Fruit fly (Drosophila melanogaster) ovary, adult (tissue): ENCODE measurements around the gene CG43799.
A peak's percentile ranks its signal among the peaks of the same experiment; 100 is the strongest.

Experiments used
- CG17801 ChIP-seq: fragments of 200-800 bp; optimal IDR thresholded peaks from 2 replicates; lab custom pipeline; 2019; ENCODE audit warnings: missing biosample characterization, mild to moderate bottlenecking, missing genetic modification characterization, moderate library complexity; ENCODE audit not compliant: partially characterized antibody

Gene CG43799

dm6 chr2L:7227434-7227833 lies at the start of gene CG43799:
TSS of gene CG43799 (plus strand) at chr2L:7227734.
- TF ChIP-seq CG17801 = no peak

DNA sequence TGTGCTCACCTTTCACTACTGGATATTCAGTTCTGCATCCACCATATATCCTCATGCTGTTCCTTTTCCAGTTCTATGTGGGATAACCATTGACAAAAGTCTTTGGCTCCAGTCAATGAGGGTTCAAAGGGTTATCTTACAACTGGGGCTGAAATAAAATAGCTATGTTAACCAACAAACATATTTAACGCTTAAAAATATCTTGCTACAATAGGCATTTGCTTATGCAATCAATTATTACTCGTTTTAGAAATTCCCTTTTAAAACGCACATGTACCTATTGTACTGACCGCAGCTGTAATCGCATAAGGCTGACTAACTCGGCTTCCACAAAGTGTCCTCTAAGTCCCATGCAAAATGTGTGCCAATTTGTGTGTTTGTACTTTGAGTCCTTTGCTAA lies 48.3 kb upstream of the CG43799 start:
- TF ChIP-seq CG17801 = no peak

DNA sequence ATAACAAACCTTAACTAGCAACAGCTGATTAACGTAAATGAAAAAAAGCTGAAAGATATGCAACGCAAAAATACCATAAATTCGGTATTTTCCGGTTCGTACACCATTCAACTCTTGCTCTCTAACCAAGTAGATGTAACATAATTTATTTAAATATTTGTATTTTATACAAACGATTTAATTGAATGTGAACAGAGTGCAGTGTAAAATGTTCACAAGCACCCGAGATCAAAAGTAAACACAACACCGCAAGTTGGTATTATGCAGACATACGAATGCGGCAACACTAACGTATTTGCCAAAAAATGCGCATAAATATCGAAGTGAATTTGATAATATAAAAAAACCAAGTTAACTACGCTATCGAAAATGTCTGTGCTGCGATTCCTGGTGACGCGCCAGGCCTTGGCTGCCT lies 45.5 kb upstream of the CG43799 start, which contains the start of gene MICU1:
Gene MICU1 (plus strand): TSS at position 257 of the 415 bp plus-strand sequence.
- TF ChIP-seq CG17801 = peak; percentile 13

DNA sequence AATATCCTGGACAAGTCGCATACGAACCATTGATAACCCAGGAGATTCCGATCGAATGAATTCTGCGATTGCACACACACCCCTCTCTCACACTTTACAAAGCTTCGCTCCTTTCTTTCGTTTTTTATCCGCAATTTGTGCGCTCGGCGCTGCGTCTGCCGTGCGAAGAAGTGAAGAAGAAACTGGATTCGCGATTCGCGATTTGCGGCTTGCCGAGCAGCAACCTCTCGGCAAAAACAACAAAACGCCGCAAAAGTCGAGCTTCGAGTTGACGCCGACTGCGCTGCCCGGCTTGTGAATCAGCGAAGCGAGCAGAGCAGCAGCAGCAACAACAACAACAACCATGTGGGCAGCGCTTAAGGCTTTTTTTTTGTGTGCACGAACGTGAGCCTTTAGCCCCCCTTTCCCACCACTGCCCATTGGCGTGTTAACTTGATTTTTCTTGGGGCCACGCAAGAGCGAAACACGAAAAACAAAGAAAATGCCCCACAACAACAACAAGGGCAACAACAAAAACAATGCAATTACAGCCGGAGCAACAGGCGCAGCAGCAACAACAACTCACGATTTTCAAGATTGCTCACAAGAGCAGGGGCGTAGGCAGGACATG lies 39.5 kb upstream of the CG43799 start:
- no peak for TF ChIP-seq CG17801

- TF ChIP-seq CG17801 = peak; percentile 97
Observed at dm6 chr2L:7188530-7188996, 39.0 kb upstream of the CG43799 start.

DNA sequence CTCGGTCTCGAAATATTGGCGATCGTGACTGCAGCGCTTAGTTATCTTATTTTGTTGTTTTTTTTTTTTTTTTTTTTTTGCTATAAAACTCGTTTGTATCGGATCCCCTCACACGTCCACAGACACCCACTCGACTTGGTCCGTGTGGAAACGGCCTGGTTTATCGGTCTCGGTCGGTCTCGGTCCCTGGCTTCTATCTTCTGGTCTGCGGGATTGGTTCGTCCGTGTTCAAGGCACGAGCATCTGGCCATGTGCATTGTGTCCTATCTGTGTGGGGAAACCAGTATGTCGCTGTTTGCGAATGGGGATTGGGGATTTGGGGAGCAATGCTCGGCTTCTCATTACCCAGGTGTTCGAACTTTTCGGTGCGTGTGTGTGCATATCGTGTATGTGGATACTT lies 37.9 kb upstream of the CG43799 start, which contains the start of gene CG4496:
Gene CG4496 (minus strand): TSS at position 337 of the 400 bp plus-strand sequence.
- TF ChIP-seq CG17801 = no peak

DNA sequence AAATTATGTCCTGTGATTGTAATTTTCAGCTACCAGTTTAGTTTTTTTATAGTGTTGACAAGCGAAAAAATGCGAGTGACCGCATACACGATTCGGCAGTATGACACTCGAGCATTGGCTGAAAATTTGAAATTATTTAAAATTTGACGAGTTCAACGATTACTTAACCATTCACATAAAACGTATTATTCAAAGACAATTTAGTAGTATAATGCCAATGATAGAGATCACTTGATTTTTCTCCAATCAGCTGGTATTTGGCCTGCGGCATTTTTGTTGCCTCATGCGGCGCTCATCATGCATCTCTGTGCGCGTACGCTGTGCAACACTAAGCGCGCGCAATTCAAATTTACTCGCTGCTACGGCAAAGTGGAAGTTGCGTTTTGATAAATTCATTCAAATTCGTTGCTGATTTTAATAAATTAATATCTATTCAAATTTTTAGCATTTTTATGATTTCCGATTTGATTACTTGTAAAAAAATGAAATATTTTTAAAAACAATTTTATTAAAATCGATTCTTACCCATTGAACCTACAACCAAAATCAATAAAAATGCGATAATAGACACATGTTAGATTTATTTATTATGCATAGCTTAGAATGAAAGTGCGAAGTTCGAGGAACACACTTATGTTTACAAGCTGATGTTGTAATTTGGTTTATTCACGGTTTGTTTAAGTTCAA lies 33.0 kb upstream of the CG43799 start, which contains the start of gene CG4497:
Gene CG4497 (minus strand): TSS at position 238 of the 687 bp plus-strand sequence.
- TF ChIP-seq CG17801 = peak; percentile 90

DNA sequence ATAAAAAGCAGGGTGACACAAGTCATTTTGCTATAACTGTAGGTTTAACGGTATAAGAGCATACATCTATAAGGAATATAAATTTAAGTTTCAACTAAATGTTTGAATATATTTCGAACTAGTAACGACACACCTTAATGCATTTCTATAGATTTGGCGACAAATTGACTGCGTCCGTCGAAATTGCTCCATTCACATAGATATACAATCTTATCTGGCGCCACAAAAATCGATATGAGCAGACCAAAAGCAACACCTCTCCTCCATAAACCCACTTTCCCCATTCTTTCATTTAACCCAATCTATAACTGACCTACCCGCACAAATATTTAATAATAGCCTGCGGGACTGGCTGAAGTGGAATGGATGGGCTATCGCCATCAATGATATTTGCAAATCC lies 28.9 kb upstream of the CG43799 start:
- no peak for TF ChIP-seq CG17801

- TF ChIP-seq CG17801 = no peak
Observed at dm6 chr2L:7199635-7200110, 27.9 kb upstream of the CG43799 start.

- TF ChIP-seq CG17801 = no peak
Observed at dm6 chr2L:7200168-7200567, 27.4 kb upstream of the CG43799 start.

- no peak for TF ChIP-seq CG17801
Observed at dm6 chr2L:7203411-7204171, 23.9 kb upstream of the CG43799 start.

- peak; percentile 75 for TF ChIP-seq CG17801
Observed at dm6 chr2L:7204172-7204482, 23.4 kb upstream of the CG43799 start, which contains the start of gene CG4502. TSS of gene CG4502 (minus strand) at chr2L:7204264.

dm6 chr2L:7207660-7208059 lies 19.9 kb upstream of the CG43799 start:
- TF ChIP-seq CG17801 = no peak

dm6 chr2L:7213532-7213931 lies 14.0 kb upstream of the CG43799 start:
- no peak for TF ChIP-seq CG17801

dm6 chr2L:7214885-7215284 lies 12.6 kb upstream of the CG43799 start:
- no peak for TF ChIP-seq CG17801

dm6 chr2L:7215657-7216056 lies 11.9 kb upstream of the CG43799 start:
- no peak for TF ChIP-seq CG17801

- no peak for TF ChIP-seq CG17801
Observed at dm6 chr2L:7216272-7216671, 11.3 kb upstream of the CG43799 start.
